Worm (Caenorhabditis elegans) whole organism, L3 larva: ENCODE results near the gene sdhb-1.

Source experiments
- R02D3.7 ChIP-seq: fragments of 150-350 bp; optimal IDR thresholded peaks from 2 replicates; lab custom pipeline; 2014; ENCODE audit warnings: missing biosample characterization, missing genetic modification characterization
- ZK546.5 ChIP-seq: sonication (generic microtip); optimal IDR thresholded peaks from 2 replicates; lab custom pipeline; 2017; ENCODE audit warnings: missing biosample characterization, missing genetic modification characterization
- ama-1 ChIP-seq: fragments of 150-350 bp; optimal IDR thresholded peaks from 2 replicates; lab custom pipeline; 2018
- ceh-9 ChIP-seq: sonication (generic microtip); optimal IDR thresholded peaks from 2 replicates; lab custom pipeline; 2018; ENCODE audit warnings: missing biosample characterization, missing genetic modification characterization
- daf-12 ChIP-seq: fragments of 150-350 bp; optimal IDR thresholded peaks from 2 replicates; lab custom pipeline; 2014; ENCODE audit warnings: missing biosample characterization, missing genetic modification reagents, missing genetic modification characterization
- egl-27 ChIP-seq: sonication (generic microtip); optimal IDR thresholded peaks from 4 replicates; lab custom pipeline; 2017; ENCODE audit warnings: missing biosample characterization, missing genetic modification reagents, missing genetic modification characterization
- elt-1 ChIP-seq: fragments of 150-350 bp; optimal IDR thresholded peaks from 2 replicates; lab custom pipeline; 2014; ENCODE audit warnings: missing biosample characterization, missing genetic modification characterization
- elt-2 ChIP-seq: sonication (generic microtip); optimal IDR thresholded peaks from 2 replicates; lab custom pipeline; 2016; ENCODE audit warnings: missing genetic modification reagents, mild to moderate bottlenecking, missing genetic modification characterization, missing compliant biosample characterization
- elt-3 ChIP-seq, 3 experiments: fragments of 150-350 bp in 1 of 3; sonication (generic microtip) in 2 of 3; optimal IDR thresholded peaks; 2 replicates in 2 of 3; 4 replicates in 1 of 3; lab custom pipeline; 2014 to 2017; ENCODE audit warnings: missing biosample characterization in 3 of 3, missing genetic modification characterization in 3 of 3
- eor-1 ChIP-seq, 2 experiments: fragments of 150-350 bp; optimal IDR thresholded peaks; 2 replicates each; lab custom pipeline; 2014 to 2018; ENCODE audit warnings: missing biosample characterization in 2 of 2, missing genetic modification characterization in 2 of 2
- fkh-2 ChIP-seq: fragments of 150-350 bp; optimal IDR thresholded peaks from 2 replicates; lab custom pipeline; 2014; ENCODE audit warnings: missing biosample characterization, missing genetic modification reagents, missing genetic modification characterization
- fos-1 ChIP-seq: fragments of 150-350 bp; optimal IDR thresholded peaks from 2 replicates; lab custom pipeline; 2014; ENCODE audit warnings: missing biosample characterization, missing genetic modification characterization
- hmg-11 ChIP-seq: sonication (generic microtip); optimal IDR thresholded peaks from 2 replicates; lab custom pipeline; 2016; ENCODE audit warnings: missing genetic modification characterization, missing compliant biosample characterization
- lin-39 ChIP-seq: fragments of 150-350 bp; optimal IDR thresholded peaks from 2 replicates; lab custom pipeline; 2018; ENCODE audit warnings: missing biosample characterization, missing genetic modification reagents, missing genetic modification characterization
- lsy-12 ChIP-seq: sonication (generic microtip); optimal IDR thresholded peaks from 2 replicates; lab custom pipeline; 2016; ENCODE audit warnings: mild to moderate bottlenecking, missing genetic modification characterization, missing compliant biosample characterization
- mdl-1 ChIP-seq: fragments of 150-350 bp; optimal IDR thresholded peaks from 2 replicates; lab custom pipeline; 2014; ENCODE audit warnings: missing biosample characterization, missing genetic modification characterization
- mml-1 ChIP-seq: fragments of 150-350 bp; sonication (generic microtip); optimal IDR thresholded peaks from 3 replicates; lab custom pipeline; 2014; ENCODE audit warnings: missing biosample characterization, missing genetic modification characterization
- nhr-11 ChIP-seq: fragments of 150-350 bp; optimal IDR thresholded peaks from 2 replicates; lab custom pipeline; 2014; ENCODE audit warnings: missing biosample characterization, missing genetic modification characterization
- nhr-12 ChIP-seq: fragments of 150-350 bp; optimal IDR thresholded peaks from 2 replicates; lab custom pipeline; 2014; ENCODE audit warnings: missing biosample characterization, missing genetic modification characterization
- nhr-23 ChIP-seq: fragments of 150-350 bp; optimal IDR thresholded peaks from 2 replicates; lab custom pipeline; 2014; ENCODE audit warnings: missing biosample characterization, missing genetic modification reagents, missing genetic modification characterization
- nhr-25 ChIP-seq: sonication (generic microtip); optimal IDR thresholded peaks from 2 replicates; lab custom pipeline; 2017; ENCODE audit warnings: missing biosample characterization, missing genetic modification characterization
- nhr-43 ChIP-seq: sonication (generic microtip); optimal IDR thresholded peaks from 2 replicates; lab custom pipeline; 2016; ENCODE audit warnings: mild to moderate bottlenecking, missing genetic modification characterization, missing compliant biosample characterization; ENCODE audit not compliant: poor library complexity, severe bottlenecking
- nhr-76 ChIP-seq: fragments of 150-350 bp; sonication (generic microtip); optimal IDR thresholded peaks from 5 replicates; lab custom pipeline; 2014; ENCODE audit warnings: missing biosample characterization, missing genetic modification characterization
- pha-4 ChIP-seq: fragments of 150-350 bp; optimal IDR thresholded peaks from 2 replicates; lab custom pipeline; 2014; ENCODE audit warnings: missing biosample characterization, missing genetic modification reagents, missing genetic modification characterization
- sea-2 ChIP-seq: fragments of 150-350 bp; sonication (generic microtip); optimal IDR thresholded peaks from 4 replicates; lab custom pipeline; 2014; ENCODE audit warnings: missing biosample characterization, missing genetic modification reagents, missing genetic modification characterization
- skn-1 ChIP-seq: fragments of 150-350 bp; optimal IDR thresholded peaks from 2 replicates; lab custom pipeline; 2014; ENCODE audit warnings: missing biosample characterization, missing genetic modification characterization
- tbx-2 ChIP-seq: sonication (generic microtip); optimal IDR thresholded peaks from 2 replicates; lab custom pipeline; 2016; ENCODE audit warnings: mild to moderate bottlenecking, missing genetic modification characterization, missing compliant biosample characterization
- unc-39 ChIP-seq: sonication (generic microtip); optimal IDR thresholded peaks from 4 replicates; lab custom pipeline; 2017; ENCODE audit warnings: missing biosample characterization, missing genetic modification characterization
- unc-62 ChIP-seq: fragments of 150-350 bp; sonication (generic microtip); optimal IDR thresholded peaks from 4 replicates; lab custom pipeline; 2014; ENCODE audit warnings: missing biosample characterization, missing genetic modification reagents, missing genetic modification characterization
- zag-1 ChIP-seq: fragments of 150-350 bp; optimal IDR thresholded peaks from 2 replicates; lab custom pipeline; 2014; ENCODE audit warnings: missing biosample characterization, missing genetic modification characterization
- ztf-11 ChIP-seq: fragments of 150-350 bp; optimal IDR thresholded peaks from 2 replicates; lab custom pipeline; 2014; ENCODE audit warnings: missing biosample characterization, missing genetic modification characterization

Gene sdhb-1

ce11 chrII:9346490-9346889, 6.0 kb downstream of the sdhb-1 start, which contains the start of gene F42A8.1:
F42A8.1 (minus strand) TSS chrII:9346590.
- TF ChIP-seq skn-1 (tag; lab: Kevin White, UChicago), result no peak
- TF ChIP-seq lin-39 (tag; lab: Kevin White, UChicago), result no peak
- TF ChIP-seq zag-1, result no peak
- TF ChIP-seq unc-39, result no peak
- no peak for TF ChIP-seq daf-12 (tag; lab: Kevin White, UChicago)
- TF ChIP-seq eor-1 (tag; optimal IDR thresholded peaks at IDR 0.05; lab: Kevin White, UChicago), result no peak
- no peak for TF ChIP-seq ceh-9 (tag; lab: Kevin White, UChicago)
- no peak for TF ChIP-seq egl-27
- TF ChIP-seq fkh-2 (tag; lab: Kevin White, UChicago), result no peak

ce11 chrII:9345794-9346193, 6.7 kb downstream of the sdhb-1 start:
- TF ChIP-seq daf-12 (tag; lab: Kevin White, UChicago) (no peak), sea-2 (no peak), elt-1 (no peak), nhr-11 (no peak)

- TF ChIP-seq skn-1 (tag; lab: Kevin White, UChicago), result no peak
- no peak for TF ChIP-seq elt-2 (tag; lab: Kevin White, UChicago)
- no peak for TF ChIP-seq ztf-11
- no peak for TF ChIP-seq unc-39
- TF ChIP-seq eor-1 (tag; optimal IDR thresholded peaks at IDR 0.05; lab: Kevin White, UChicago), result no peak
- TF ChIP-seq zag-1, result no peak
- TF ChIP-seq nhr-43 (tag; lab: Kevin White, UChicago), result no peak
Measured at ce11 chrII:9345116-9345515, 7.4 kb downstream of the sdhb-1 start.

- TF ChIP-seq nhr-23 (peak; percentile 65), hmg-11 (tag; lab: Kevin White, UChicago) (no peak), nhr-25 (peak; percentile 51), nhr-12 (tag; lab: Kevin White, UChicago) (no peak), unc-62 (GFP tag; lab: Kevin White, UChicago) (peak; percentile 58), elt-2 (tag; lab: Kevin White, UChicago) (no peak), nhr-43 (tag; lab: Kevin White, UChicago) (peak; percentile 92), elt-3 (tag; optimal IDR thresholded peaks at IDR 0.05; lab: Kevin White, UChicago) (peak in 2 of 3 experiments; percentile 59 to 86), tbx-2 (peak; percentile 39), lsy-12 (tag; lab: Kevin White, UChicago) (no peak), zag-1 (no peak)
- TF ChIP-seq, all 47 proteins: peak for 6
Measured at ce11 chrII:9343955-9344354, 8.6 kb downstream of the sdhb-1 start.

ce11 chrII:9338859-9339258, 13.7 kb downstream of the sdhb-1 start, which contains the start of gene ttll-12:
ttll-12 (plus strand) TSS chrII:9338997.
- no peak for TF ChIP-seq sea-2
- no peak for TF ChIP-seq egl-27
- TF ChIP-seq nhr-25, result peak; percentile 9
- TF ChIP-seq ama-1 (lab: Kevin White, UChicago), result peak; percentile 85
- TF ChIP-seq, all 47 proteins: peak for 2

- TF ChIP-seq ama-1 (lab: Kevin White, UChicago), result peak; percentile 31
- no peak for TF ChIP-seq R02D3.7
- TF ChIP-seq nhr-23, result no peak
- no peak for TF ChIP-seq lsy-12 (tag; lab: Kevin White, UChicago)
- no peak for TF ChIP-seq elt-3 (tag; optimal IDR thresholded peaks at IDR 0.05; lab: Kevin White, UChicago)
- no peak for TF ChIP-seq skn-1 (tag; lab: Kevin White, UChicago)
- TF ChIP-seq mdl-1 (tag; lab: Kevin White, UChicago), result no peak
- TF ChIP-seq unc-62 (GFP tag; lab: Kevin White, UChicago), result no peak
- TF ChIP-seq fos-1 (tag; lab: Kevin White, UChicago), result no peak
- TF ChIP-seq pha-4 (tag; lab: Kevin White, UChicago), result peak; percentile 12
- no peak for TF ChIP-seq unc-39
- no peak for TF ChIP-seq ZK546.5 (tag; lab: Kevin White, UChicago)
- no peak for TF ChIP-seq lin-39 (tag; lab: Kevin White, UChicago)
- no peak for TF ChIP-seq mml-1 (tag; lab: Kevin White, UChicago)
- TF ChIP-seq eor-1 (tag; optimal IDR thresholded peaks at IDR 0.05; lab: Kevin White, UChicago), result no peak
- no peak for TF ChIP-seq daf-12 (tag; lab: Kevin White, UChicago)
- TF ChIP-seq nhr-76, result no peak
Measured at ce11 chrII:9336651-9337050, 15.9 kb downstream of the sdhb-1 start.
